Fruit fly (Drosophila melanogaster) whole organism, embryonic: ENCODE data around the gene HDAC4.

Experiments used
- Adf1 ChIP-seq: fragments of 200-800 bp; sonication (Bioruptor generic); IDR thresholded peaks from 2 replicates; pipeline ENCODE4 v1.3.6; 2022; ENCODE audit warnings: missing biosample characterization, missing genetic modification characterization
- CG10267 ChIP-seq: fragments of 200-800 bp; sonication (Bioruptor generic); optimal IDR thresholded peaks from 2 replicates; lab custom pipeline; 2018; ENCODE audit warnings: missing biosample characterization, mild to moderate bottlenecking, missing genetic modification characterization, moderate library complexity
- CG10274 ChIP-seq: fragments of 200-800 bp; sonication (Bioruptor generic); optimal IDR thresholded peaks from 3 replicates; lab custom pipeline; 2017; ENCODE audit warnings: missing biosample characterization, mild to moderate bottlenecking, missing genetic modification characterization
- CG10979 ChIP-seq: fragments of 200-800 bp; sonication (Bioruptor generic); optimal IDR thresholded peaks from 2 replicates; lab custom pipeline; 2018; ENCODE audit warnings: missing biosample characterization, mild to moderate bottlenecking, missing genetic modification characterization, moderate library complexity
- CG11560 ChIP-seq: fragments of 200-800 bp; sonication (Bioruptor generic); IDR thresholded peaks from 3 replicates; pipeline ENCODE4 v1.3.6; 2022; ENCODE audit warnings: missing biosample characterization, missing genetic modification characterization
- CG12155 ChIP-seq: fragments of 200-800 bp; sonication (Bioruptor generic); optimal IDR thresholded peaks from 3 replicates; lab custom pipeline; 2016; ENCODE audit warnings: missing biosample characterization, missing genetic modification characterization
- CG12659 ChIP-seq: fragments of 200-800 bp; sonication (Bioruptor generic); optimal IDR thresholded peaks from 3 replicates; lab custom pipeline; 2017; ENCODE audit warnings: mild to moderate bottlenecking, missing biosample characterization, missing genetic modification reagents, missing genetic modification characterization
- CG13287 ChIP-seq: fragments of 200-800 bp; sonication (Bioruptor generic); IDR thresholded peaks from 2 replicates; pipeline ENCODE4 v1.3.6; 2022; ENCODE audit warnings: missing biosample characterization, missing genetic modification characterization; ENCODE audit not compliant: partially characterized antibody
- CG17328 ChIP-seq: fragments of 200-800 bp; sonication (Bioruptor generic); IDR thresholded peaks from 2 replicates; pipeline ENCODE4 v1.3.6; 2022; ENCODE audit warnings: missing biosample characterization, missing genetic modification characterization
- CG30403 ChIP-seq: fragments of 200-800 bp; sonication (Bioruptor generic); optimal IDR thresholded peaks from 3 replicates; lab custom pipeline; 2016; ENCODE audit warnings: missing biosample characterization, missing genetic modification characterization
- CG3281 ChIP-seq: fragments of 200-800 bp; sonication (Bioruptor generic); optimal IDR thresholded peaks from 3 replicates; lab custom pipeline; 2017; ENCODE audit warnings: missing biosample characterization, mild to moderate bottlenecking, missing genetic modification characterization
- CG3847 ChIP-seq: fragments of 200-800 bp; sonication (Bioruptor generic); IDR thresholded peaks from 2 replicates; pipeline ENCODE4 v1.3.6; 2022; ENCODE audit warnings: missing biosample characterization, missing genetic modification characterization
- CG42726 ChIP-seq: fragments of 200-800 bp; sonication (Bioruptor generic); IDR thresholded peaks from 2 replicates; pipeline ENCODE4 v1.3.6; 2022; ENCODE audit warnings: missing biosample characterization, missing genetic modification characterization; ENCODE audit not compliant: partially characterized antibody
- CG7786 ChIP-seq: fragments of 200-800 bp; sonication (Bioruptor generic); optimal IDR thresholded peaks from 2 replicates; lab custom pipeline; 2016; ENCODE audit warnings: missing biosample characterization, missing genetic modification characterization
- CG7928 ChIP-seq: fragments of 200-800 bp; sonication (Bioruptor generic); optimal IDR thresholded peaks from 2 replicates; lab custom pipeline; 2017; ENCODE audit warnings: missing biosample characterization, mild to moderate bottlenecking, missing genetic modification characterization
- CG9215 ChIP-seq: fragments of 200-800 bp; sonication (Bioruptor generic); IDR thresholded peaks from 2 replicates; pipeline ENCODE4 v1.3.6; 2022; ENCODE audit warnings: missing biosample characterization, missing genetic modification characterization
- CTCF ChIP-seq: fragments of 200-800 bp; sonication (Bioruptor generic); optimal IDR thresholded peaks from 2 replicates; lab custom pipeline; 2017; ENCODE audit warnings: missing biosample characterization, mild to moderate bottlenecking, missing genetic modification characterization, moderate library complexity
- Doc2 ChIP-seq: fragments of 200-800 bp; sonication (Bioruptor generic); IDR thresholded peaks from 2 replicates; pipeline ENCODE4 v1.3.6; 2022; ENCODE audit warnings: missing biosample characterization, missing genetic modification characterization
- Doc3 ChIP-seq: fragments of 200-800 bp; sonication (Bioruptor generic); IDR thresholded peaks from 3 replicates; pipeline ENCODE4 v1.3.6; 2022; ENCODE audit warnings: missing biosample characterization, missing genetic modification characterization; ENCODE audit not compliant: partially characterized antibody
- Drgx ChIP-seq: fragments of 200-800 bp; sonication (Bioruptor generic); IDR thresholded peaks from 2 replicates; pipeline ENCODE4 v1.3.6; 2022; ENCODE audit warnings: missing biosample characterization, missing genetic modification characterization
- E2f2 ChIP-seq: fragments of 200-800 bp; sonication (Bioruptor generic); IDR thresholded peaks from 2 replicates; pipeline ENCODE4 v1.3.6; 2022; ENCODE audit warnings: missing biosample characterization, missing genetic modification characterization
- HLH4C ChIP-seq: fragments of 200-800 bp; sonication (Bioruptor generic); IDR thresholded peaks from 3 replicates; pipeline ENCODE4 v1.3.6; 2022; ENCODE audit warnings: missing biosample characterization, missing genetic modification characterization; ENCODE audit not compliant: partially characterized antibody
- HmgZ ChIP-seq: fragments of 200-800 bp; sonication (Bioruptor generic); optimal IDR thresholded peaks from 2 replicates; lab custom pipeline; 2018; ENCODE audit warnings: missing biosample characterization, mild to moderate bottlenecking, missing genetic modification characterization
- Hr3 ChIP-seq: fragments of 200-800 bp; sonication (Bioruptor generic); optimal IDR thresholded peaks from 3 replicates; lab custom pipeline; 2016; ENCODE audit warnings: missing biosample characterization, missing genetic modification characterization
- MBD-R2 ChIP-seq: fragments of 200-800 bp; sonication (Bioruptor generic); IDR thresholded peaks from 2 replicates; pipeline ENCODE4 v1.3.6; 2022; ENCODE audit warnings: missing biosample characterization, missing genetic modification characterization
- MESR4 ChIP-seq: fragments of 200-800 bp; sonication (Bioruptor generic); optimal IDR thresholded peaks from 2 replicates; lab custom pipeline; 2018; ENCODE audit warnings: missing biosample characterization, mild to moderate bottlenecking, missing genetic modification characterization, moderate library complexity
- Meics ChIP-seq: fragments of 200-800 bp; sonication (Bioruptor generic); optimal IDR thresholded peaks from 2 replicates; lab custom pipeline; 2017; ENCODE audit warnings: missing biosample characterization, mild to moderate bottlenecking, missing genetic modification characterization
- Mrtf ChIP-seq: fragments of 200-800 bp; sonication (Bioruptor generic); IDR thresholded peaks from 3 replicates; pipeline ENCODE4 v1.3.6; 2022; ENCODE audit warnings: missing biosample characterization, missing genetic modification characterization
- Myb ChIP-seq: fragments of 200-800 bp; sonication (Bioruptor generic); optimal IDR thresholded peaks from 2 replicates; lab custom pipeline; 2016; ENCODE audit warnings: missing biosample characterization, missing genetic modification characterization
- ato ChIP-seq: fragments of 200-800 bp; sonication (Bioruptor generic); IDR thresholded peaks from 2 replicates; pipeline ENCODE4 v1.3.6; 2022; ENCODE audit warnings: missing biosample characterization, missing genetic modification characterization; ENCODE audit not compliant: partially characterized antibody
- btn ChIP-seq: fragments of 200-800 bp; sonication (Bioruptor generic); optimal IDR thresholded peaks from 2 replicates; lab custom pipeline; 2016; ENCODE audit warnings: missing biosample characterization, missing genetic modification characterization
- crc ChIP-seq: fragments of 200-800 bp; sonication (Bioruptor generic); optimal IDR thresholded peaks from 2 replicates; lab custom pipeline; 2016; ENCODE audit warnings: missing biosample characterization, missing genetic modification characterization
- dysf ChIP-seq: fragments of 200-800 bp; sonication (Bioruptor generic); IDR thresholded peaks from 3 replicates; pipeline ENCODE4 v1.3.6; 2022; ENCODE audit warnings: missing biosample characterization, missing genetic modification characterization
- eve ChIP-seq, 2 experiments: fragments of >200 bp; optimal IDR thresholded peaks; 2 replicates each; lab custom pipeline; 2017; ENCODE audit warnings: missing biosample characterization in 2 of 2, missing genetic modification characterization in 2 of 2
- exex ChIP-seq: fragments of 200-800 bp; sonication (Bioruptor generic); optimal IDR thresholded peaks from 4 replicates; lab custom pipeline; 2018; ENCODE audit warnings: missing biosample characterization, mild to moderate bottlenecking, missing genetic modification characterization, moderate library complexity
- gce ChIP-seq: fragments of 200-800 bp; sonication (Bioruptor generic); IDR thresholded peaks from 3 replicates; pipeline ENCODE4 v1.3.6; 2022; ENCODE audit warnings: missing biosample characterization, missing genetic modification characterization
- gfzf ChIP-seq: fragments of 200-800 bp; sonication (Bioruptor generic); optimal IDR thresholded peaks from 2 replicates; lab custom pipeline; 2016; ENCODE audit warnings: missing biosample characterization, mild to moderate bottlenecking, missing genetic modification characterization, moderate library complexity
- hbn ChIP-seq: fragments of 200-800 bp; sonication (Bioruptor generic); IDR thresholded peaks from 2 replicates; pipeline ENCODE4 v1.3.6; 2022; ENCODE audit warnings: missing biosample characterization, missing genetic modification characterization; ENCODE audit not compliant: partially characterized antibody
- kay ChIP-seq: fragments of 200-800 bp; sonication (Bioruptor generic); optimal IDR thresholded peaks from 2 replicates; lab custom pipeline; 2016; ENCODE audit warnings: missing biosample characterization, missing genetic modification characterization
- mam ChIP-seq: fragments of 200-800 bp; sonication (Bioruptor generic); optimal IDR thresholded peaks from 3 replicates; lab custom pipeline; 2016; ENCODE audit warnings: missing biosample characterization, missing genetic modification characterization
- pfk ChIP-seq: fragments of 200-800 bp; sonication (Bioruptor generic); optimal IDR thresholded peaks from 2 replicates; lab custom pipeline; 2018; ENCODE audit warnings: missing biosample characterization, mild to moderate bottlenecking, missing genetic modification characterization, moderate library complexity
- salm ChIP-seq: fragments of 200-800 bp; sonication (Bioruptor generic); optimal IDR thresholded peaks from 2 replicates; lab custom pipeline; 2018; ENCODE audit warnings: missing biosample characterization, mild to moderate bottlenecking, missing genetic modification characterization
- scrt ChIP-seq: fragments of 200-800 bp; sonication (Bioruptor generic); optimal IDR thresholded peaks from 2 replicates; lab custom pipeline; 2018; ENCODE audit warnings: missing biosample characterization, mild to moderate bottlenecking, missing genetic modification characterization, moderate library complexity
- sens ChIP-seq: fragments of 200-800 bp; sonication (Bioruptor generic); peaks from one replicate; lab custom pipeline; 2016; ENCODE audit warnings: missing biosample characterization, missing genetic modification characterization
- sima ChIP-seq: fragments of 200-800 bp; sonication (Bioruptor generic); optimal IDR thresholded peaks from 2 replicates; lab custom pipeline; 2016; ENCODE audit warnings: missing biosample characterization, missing genetic modification characterization
- slbo ChIP-seq: fragments of 200-800 bp; sonication (Bioruptor generic); IDR thresholded peaks from 2 replicates; pipeline ENCODE4 v1.3.6; 2022; ENCODE audit warnings: missing biosample characterization, missing genetic modification characterization
- slou ChIP-seq: fragments of 200-800 bp; sonication (Bioruptor generic); optimal IDR thresholded peaks from 3 replicates; lab custom pipeline; 2016; ENCODE audit warnings: missing biosample characterization, missing genetic modification characterization
- stwl ChIP-seq: fragments of 200-800 bp; sonication (Bioruptor generic); optimal IDR thresholded peaks from 3 replicates; lab custom pipeline; 2018; ENCODE audit warnings: missing biosample characterization, mild to moderate bottlenecking, missing genetic modification characterization, moderate library complexity
- vfl ChIP-seq: fragments of 200-800 bp; sonication (Bioruptor generic); optimal IDR thresholded peaks from 2 replicates; lab custom pipeline; 2016; ENCODE audit warnings: missing biosample characterization, missing genetic modification characterization
- wek ChIP-seq: fragments of 200-800 bp; sonication (Bioruptor generic); optimal IDR thresholded peaks from 3 replicates; lab custom pipeline; 2018; ENCODE audit warnings: missing biosample characterization, mild to moderate bottlenecking, missing genetic modification characterization, moderate library complexity
- zf30C ChIP-seq: fragments of 200-800 bp; sonication (Bioruptor generic); optimal IDR thresholded peaks from 3 replicates; lab custom pipeline; 2018; ENCODE audit warnings: missing biosample characterization, mild to moderate bottlenecking, missing genetic modification characterization

Gene HDAC4

DNA sequence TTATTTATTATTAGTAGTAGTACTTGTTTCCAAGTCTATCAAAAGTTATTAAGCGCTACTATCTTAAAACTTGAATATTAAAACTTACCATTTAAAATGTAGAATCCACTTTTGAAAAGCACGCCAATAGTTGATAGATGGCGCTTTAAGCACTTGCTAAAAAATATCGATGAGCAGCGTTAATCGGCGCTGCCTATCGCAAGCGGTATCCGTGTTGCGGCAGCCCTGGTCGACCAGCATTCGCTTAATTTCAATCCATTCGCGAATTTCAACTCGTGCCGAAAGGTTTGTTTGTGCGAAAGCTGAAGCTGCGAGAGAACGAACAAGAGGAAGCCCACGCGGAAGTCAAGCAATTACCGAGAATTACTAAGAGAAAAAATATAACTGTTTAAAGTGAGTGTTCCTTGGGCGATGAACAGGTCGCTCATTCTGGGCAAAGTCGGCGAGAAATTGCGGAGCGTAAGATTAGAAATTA is 44.2 kb upstream of the HDAC4 start, which contains the start of gene Prx2 (continued):
- TF ChIP-seq CG3847 (GFP tag; lab: Robert Waterston, UW) (peak; percentile 48), CG17328 (GFP tag; lab: Robert Waterston, UW) (no peak), Drgx (GFP tag; lab: Robert Waterston, UW) (peak; percentile 14; the same call in 1 of the 2 replicates), CG42726 (GFP tag; lab: Robert Waterston, UW) (peak; percentile 86), crc (no peak), CG7786 (GFP tag; lab: Kevin White, UChicago) (no peak), ato (GFP tag; lab: Robert Waterston, UW) (peak; percentile 47; the same call in 1 of the 2 replicates), btn (GFP tag; lab: Kevin White, UChicago) (no peak), CG12659 (peak; percentile 44), Doc3 (GFP tag; lab: Robert Waterston, UW) (peak; percentile 53; the same call in 1 of the 3 replicates), CG10274 (GFP tag; lab: Kevin White, UChicago) (no peak), exex (tag; lab: Kevin White, UChicago) (peak; percentile 21), sima (GFP tag; lab: Kevin White, UChicago) (no peak), scrt (GFP tag; lab: Kevin White, UChicago) (peak; percentile 13), vfl (no peak), CG9215 (GFP tag; lab: Robert Waterston, UW) (0 out of 2 replicates have a peak, but pooled peaks have one; percentile 7), pfk (GFP tag; lab: Kevin White, UChicago) (peak; percentile 28), gce (GFP tag; lab: Robert Waterston, UW) (0 out of 3 replicates have a peak, but pooled peaks have one; percentile 8), CG12155 (peak; percentile 25), CG11560 (tag; lab: Robert Waterston, UW) (peak; percentile 36; the same call in 1 of the 3 replicates), Hr3 (peak; percentile 1), hbn (GFP tag; lab: Robert Waterston, UW) (peak; percentile 74; the same call in 1 of the 2 replicates), slou (GFP tag; lab: Kevin White, UChicago) (peak; percentile 25), Mrtf (GFP tag; lab: Robert Waterston, UW) (no peak), gfzf (GFP tag; lab: Kevin White, UChicago) (peak; percentile 57), wek (GFP tag; lab: Kevin White, UChicago) (no peak), CG13287 (GFP tag; lab: Robert Waterston, UW) (peak; percentile 84), CTCF (GFP tag; lab: Kevin White, UChicago) (peak; percentile 93), eve (GFP tag; optimal IDR thresholded peaks at IDR 0.05; lab: Kevin White, UChicago) (no peak), dysf (GFP tag; lab: Robert Waterston, UW) (no peak), Adf1 (GFP tag; lab: Robert Waterston, UW) (peak; percentile 33; the same call in 1 of the 2 replicates), HmgZ (tag; lab: Kevin White, UChicago) (peak; percentile 54), HLH4C (GFP tag; lab: Robert Waterston, UW) (peak; percentile 74), Doc2 (no peak), CG10267 (tag; lab: Kevin White, UChicago) (no peak), Myb (GFP tag; lab: Kevin White, UChicago) (peak; percentile 57), E2f2 (GFP tag; lab: Robert Waterston, UW) (peak; percentile 93), CG10979 (tag; lab: Kevin White, UChicago) (no peak), Meics (GFP tag; lab: Kevin White, UChicago) (peak; percentile 55), sens (peak; percentile 8), CG3281 (GFP tag; lab: Kevin White, UChicago) (no peak), CG30403 (GFP tag; lab: Kevin White, UChicago) (peak; percentile 16), salm (no peak), mam (GFP tag; lab: Kevin White, UChicago) (peak; percentile 36), MBD-R2 (GFP tag; lab: Robert Waterston, UW) (peak; percentile 53), slbo (GFP tag; lab: Robert Waterston, UW) (peak; percentile 74), MESR4 (GFP tag; lab: Kevin White, UChicago) (peak; percentile 12), CG7928 (GFP tag; lab: Kevin White, UChicago) (peak; percentile 95), kay (no peak), stwl (peak; percentile 24), zf30C (GFP tag; lab: Kevin White, UChicago) (no peak)
